Worm (Caenorhabditis elegans) whole organism, dauer: ENCODE results near the gene Y7A5A.1.

ENCODE experiments used
- unc-62 ChIP-seq: sonication (generic microtip); optimal IDR thresholded peaks from 2 replicates; lab custom pipeline; 2017; ENCODE audit warnings: missing biosample characterization, missing genetic modification reagents, missing genetic modification characterization

Gene Y7A5A.1

ce11 chrX:15771411-15771810 lies at the start of gene Y7A5A.1:
TSS of gene Y7A5A.1 (minus strand) at chrX:15771493.
- no peak for TF ChIP-seq unc-62 (GFP tag; lab: Kevin White, UChicago)

- TF ChIP-seq unc-62 (GFP tag; lab: Kevin White, UChicago): no peak
Observed at ce11 chrX:15814548-15814947, 43.3 kb upstream of the Y7A5A.1 start.

- no peak for TF ChIP-seq unc-62 (GFP tag; lab: Kevin White, UChicago)
Observed at ce11 chrX:15811341-15811740, 40.0 kb upstream of the Y7A5A.1 start.

- TF ChIP-seq unc-62 (GFP tag; lab: Kevin White, UChicago): no peak
Observed at ce11 chrX:15804072-15804471, 32.8 kb upstream of the Y7A5A.1 start, which contains the start of gene Y7A5A.7. TSS of gene Y7A5A.7 (minus strand) at chrX:15804172.

- TF ChIP-seq unc-62 (GFP tag; lab: Kevin White, UChicago): no peak
Observed at ce11 chrX:15801827-15802226, 30.5 kb upstream of the Y7A5A.1 start.

ce11 chrX:15799595-15799994 lies 28.3 kb upstream of the Y7A5A.1 start, which contains the start of gene Y7A5A.6:
TSS of gene Y7A5A.6 (minus strand) at chrX:15799695.
- no peak for TF ChIP-seq unc-62 (GFP tag; lab: Kevin White, UChicago)

- TF ChIP-seq unc-62 (GFP tag; lab: Kevin White, UChicago): no peak
Observed at ce11 chrX:15796633-15797032, 25.3 kb upstream of the Y7A5A.1 start.

- TF ChIP-seq unc-62 (GFP tag; lab: Kevin White, UChicago): no peak
Observed at ce11 chrX:15794977-15795376, 23.7 kb upstream of the Y7A5A.1 start, which contains the start of gene Y7A5A.10. TSS of gene Y7A5A.10 (minus strand) at chrX:15795077.

ce11 chrX:15786726-15787125 lies 15.4 kb upstream of the Y7A5A.1 start, which contains the start of gene Y7A5A.5:
TSS of gene Y7A5A.5 (minus strand) at chrX:15786826.
- no peak for TF ChIP-seq unc-62 (GFP tag; lab: Kevin White, UChicago)

- no peak for TF ChIP-seq unc-62 (GFP tag; lab: Kevin White, UChicago)
Observed at ce11 chrX:15784570-15784969, 13.3 kb upstream of the Y7A5A.1 start, which contains the start of gene Y7A5A.3. TSS of gene Y7A5A.3 (minus strand) at chrX:15784670.

ce11 chrX:15782027-15782426 lies 10.7 kb upstream of the Y7A5A.1 start, which contains the start of gene Y7A5A.24:
TSS of gene Y7A5A.24 (minus strand) at chrX:15782127.
- TF ChIP-seq unc-62 (GFP tag; lab: Kevin White, UChicago): no peak

ce11 chrX:15779503-15779902 lies 8.2 kb upstream of the Y7A5A.1 start:
- no peak for TF ChIP-seq unc-62 (GFP tag; lab: Kevin White, UChicago)

ce11 chrX:15773262-15773908 lies 2.1 kb upstream of the Y7A5A.1 start, which contains the start of gene Y7A5A.13:
TSS of gene Y7A5A.13 (plus strand) at chrX:15773858.
- no peak for TF ChIP-seq unc-62 (GFP tag; lab: Kevin White, UChicago)

- no peak for TF ChIP-seq unc-62 (GFP tag; lab: Kevin White, UChicago)
Observed at ce11 chrX:15772674-15773073, 1.4 kb upstream of the Y7A5A.1 start, which contains the start of gene Y7A5A.2. TSS of gene Y7A5A.2 (minus strand) at chrX:15772735.

ce11 chrX:15770787-15771186 lies 506 bp downstream of the Y7A5A.1 start:
- no peak for TF ChIP-seq unc-62 (GFP tag; lab: Kevin White, UChicago)

ce11 chrX:15769895-15770559 lies 1.3 kb downstream of the Y7A5A.1 start:
- TF ChIP-seq unc-62 (GFP tag; lab: Kevin White, UChicago): no peak
